Worm (Caenorhabditis elegans) whole organism, early embryonic: Measurements from ENCODE around the gene nid-1.

Experiments
- F13C5.2 ChIP-seq: sonication (generic microtip); optimal IDR thresholded peaks from 2 replicates; lab custom pipeline; 2017; ENCODE audit warnings: mild to moderate bottlenecking, missing genetic modification characterization, inconsistent platforms, missing compliant biosample characterization
- aly-1 ChIP-seq: sonication (generic microtip); optimal IDR thresholded peaks from 2 replicates; lab custom pipeline; 2016; ENCODE audit warnings: missing genetic modification characterization, missing compliant biosample characterization
- ama-1 ChIP-seq: fragments of 150-350 bp; optimal IDR thresholded peaks from 2 replicates; lab custom pipeline; 2014
- ceh-13 ChIP-seq: fragments of 200-800 bp; sonication (Bioruptor generic); optimal IDR thresholded peaks from 2 replicates; lab custom pipeline; 2018; ENCODE audit warnings: mild to moderate bottlenecking, missing genetic modification characterization, missing compliant biosample characterization
- flt-1 ChIP-seq: fragments of 200-800 bp; sonication (Bioruptor generic); IDR thresholded peaks from 2 replicates; pipeline ENCODE4 v1.3.6; 2022; ENCODE audit warnings: missing genetic modification characterization, missing compliant biosample characterization
- hmbx-1 ChIP-seq: sonication (generic microtip); optimal IDR thresholded peaks from 2 replicates; lab custom pipeline; 2016; ENCODE audit warnings: mild to moderate bottlenecking, missing genetic modification characterization, missing compliant biosample characterization
- hmg-4 ChIP-seq: fragments of 200-800 bp; sonication (Bioruptor generic); optimal IDR thresholded peaks from 2 replicates; lab custom pipeline; 2018; ENCODE audit warnings: mild to moderate bottlenecking, missing genetic modification characterization, missing compliant biosample characterization
- pes-1 ChIP-seq: fragments of 200-800 bp; sonication (Bioruptor generic); IDR thresholded peaks from 2 replicates; pipeline ENCODE4 v1.3.6; 2022; ENCODE audit warnings: missing genetic modification reagents, missing genetic modification characterization, missing compliant biosample characterization
- sea-1 ChIP-seq: fragments of 200-800 bp; sonication (Bioruptor generic); conservative IDR thresholded peaks from 2 replicates; pipeline ENCODE4 v1.3.6; 2022; ENCODE audit warnings: missing genetic modification characterization, missing compliant biosample characterization
- tbx-11 ChIP-seq: fragments of 200-800 bp; sonication (Bioruptor generic); IDR thresholded peaks from 2 replicates; pipeline ENCODE4 v1.3.6; 2022; ENCODE audit warnings: missing genetic modification characterization, missing compliant biosample characterization
- tra-4 ChIP-seq: sonication (generic microtip); optimal IDR thresholded peaks from 2 replicates; lab custom pipeline; 2017; ENCODE audit warnings: missing genetic modification characterization, missing compliant biosample characterization

ce11 chrV:12897338-12897737 is 12.6 kb upstream of the nid-1 start:
- no peak for TF ChIP-seq ama-1 (lab: Kevin White, UChicago)
- no peak for TF ChIP-seq tra-4 (tag; lab: Kevin White, UChicago)
- no peak for TF ChIP-seq ceh-13 (GFP tag; lab: Kevin White, UChicago)
- TF ChIP-seq hmg-4 (GFP tag; lab: Kevin White, UChicago), result no peak
- no peak for TF ChIP-seq tbx-11 (GFP tag; lab: Robert Waterston, UW)
- no peak for TF ChIP-seq hmbx-1 (tag; lab: Kevin White, UChicago)
- no peak for TF ChIP-seq F13C5.2 (tag; lab: Kevin White, UChicago)
- no peak for TF ChIP-seq sea-1 (GFP tag; lab: Robert Waterston, UW)
- TF ChIP-seq aly-1, result no peak
- no peak for TF ChIP-seq pes-1
- TF ChIP-seq flt-1 (GFP tag; lab: Robert Waterston, UW), result no peak
